Worm (Caenorhabditis elegans): Measurements from ENCODE around the gene C46A5.1.

C46A5.1 gene

ce11 chrIV:7785506-7786065 is 21.9 kb downstream of the C46A5.1 start, which contains the start of gene tag-322 (continued):
- TF ChIP-seq tbx-2 (tag; optimal IDR thresholded peaks at IDR 0.05) (peak; percentile 65), nhr-11 (tag; optimal IDR thresholded peaks at IDR 0.05) (peak; percentile 27), unc-86 (tag; optimal IDR thresholded peaks at IDR 0.05) (peak; percentile 51), nhr-19 (GFP tag; conservative IDR thresholded peaks at IDR 0.05) (peak; percentile 62), sptf-1 (tag; optimal IDR thresholded peaks at IDR 0.05) (no peak), ztf-11 (tag; optimal IDR thresholded peaks at IDR 0.05) (peak in 1 of 2 experiments; percentile 30), fkh-8 (tag; optimal IDR thresholded peaks at IDR 0.05) (peak; percentile 16), hpl-2 (GFP tag; optimal IDR thresholded peaks at IDR 0.05) (no peak), mep-1 (tag; optimal IDR thresholded peaks at IDR 0.05) (peak; percentile 85)

ce11 chrIV:7789521-7789949 is 25.8 kb downstream of the C46A5.1 start, which contains the start of gene imp-3:
TSS of gene imp-3 (minus strand) at chrIV:7789613.
- TF ChIP-seq nhr-47 (tag; optimal IDR thresholded peaks at IDR 0.05) (peak; percentile 66), ama-1 (optimal IDR thresholded peaks at IDR 0.05) (peak; percentile 93), elt-2 (tag; optimal IDR thresholded peaks at IDR 0.05) (peak; percentile 6), F16B12.6 (tag; optimal IDR thresholded peaks at IDR 0.05) (no peak), C04F5.9 (tag; optimal IDR thresholded peaks at IDR 0.05) (no peak), egl-13 (tag; optimal IDR thresholded peaks at IDR 0.05) (no peak), hpl-2 (GFP tag; optimal IDR thresholded peaks at IDR 0.05) (no peak), aly-2 (tag; optimal IDR thresholded peaks at IDR 0.05) (peak; percentile 16), zip-4 (GFP tag; optimal IDR thresholded peaks at IDR 0.05) (no peak), hlh-17 (GFP tag; optimal IDR thresholded peaks at IDR 0.05; ENCODE audit: borderline replicate concordance) (no peak), nhr-20 (tag; optimal IDR thresholded peaks at IDR 0.05) (peak; percentile 46), nhr-237 (tag; optimal IDR thresholded peaks at IDR 0.05) (no peak), ets-5 (GFP tag; IDR thresholded peaks at IDR 0.05) (no peak), nhr-90 (tag; optimal IDR thresholded peaks at IDR 0.05; ENCODE audit: poor library complexity) (peak; percentile 58), elt-3 (tag; optimal IDR thresholded peaks at IDR 0.05) (peak in 3 of 6 experiments; percentile 12 to 56 (median 15)), ztf-4 (tag; optimal IDR thresholded peaks at IDR 0.05) (peak; percentile 36), Y116A8C.19 (tag; optimal IDR thresholded peaks at IDR 0.05; ENCODE audit: borderline replicate concordance) (no peak), ceh-90 (tag; optimal IDR thresholded peaks at IDR 0.05) (no peak), ceh-88 (GFP tag; IDR thresholded peaks at IDR 0.05) (0 out of 2 replicates have a peak, but pooled peaks have one; percentile 11), nhr-84 (tag; optimal IDR thresholded peaks at IDR 0.05) (no peak), C34B4.2 (tag; optimal IDR thresholded peaks at IDR 0.05) (no peak), unc-30 (tag; optimal IDR thresholded peaks at IDR 0.05) (no peak), swsn-7 (tag; optimal IDR thresholded peaks at IDR 0.05) (no peak), mef-2 (tag; optimal IDR thresholded peaks at IDR 0.05) (no peak), fkh-10 (GFP tag; optimal IDR thresholded peaks at IDR 0.05) (no peak), skn-1 (tag; optimal IDR thresholded peaks at IDR 0.05) (no peak), ceh-82 (tag; optimal IDR thresholded peaks at IDR 0.05) (no peak), jun-1 (tag; optimal IDR thresholded peaks at IDR 0.05) (no peak), ces-1 (GFP tag; optimal IDR thresholded peaks at IDR 0.05) (no peak), xbp-1 (tag; optimal IDR thresholded peaks at IDR 0.05) (peak; percentile 7), hlh-4 (tag; optimal IDR thresholded peaks at IDR 0.05) (no peak), blmp-1 (tag; optimal IDR thresholded peaks at IDR 0.05) (peak; percentile 21), nhr-11 (tag; optimal IDR thresholded peaks at IDR 0.05) (no peak), ceh-63 (GFP tag; optimal IDR thresholded peaks at IDR 0.05) (no peak), nhr-77 (tag; optimal IDR thresholded peaks at IDR 0.05) (no peak), snpc-4 (tag; optimal IDR thresholded peaks at IDR 0.05) (no peak), lin-14 (GFP tag; optimal IDR thresholded peaks at IDR 0.05) (peak; percentile 71), zag-1 (tag; optimal IDR thresholded peaks at IDR 0.05) (no peak), lin-15B (tag; optimal IDR thresholded peaks at IDR 0.05) (no peak), nhr-28 (tag; optimal IDR thresholded peaks at IDR 0.05) (no peak), sptf-1 (tag; optimal IDR thresholded peaks at IDR 0.05) (no peak), C16A3.4 (tag; optimal IDR thresholded peaks at IDR 0.05) (no peak), ceh-8 (GFP tag; optimal IDR thresholded peaks at IDR 0.05) (no peak), unc-86 (tag; optimal IDR thresholded peaks at IDR 0.05) (no peak), irx-1 (tag; optimal IDR thresholded peaks at IDR 0.05) (peak; percentile 18), tlp-1 (tag; optimal IDR thresholded peaks at IDR 0.05) (no peak), vab-15 (tag; optimal IDR thresholded peaks at IDR 0.05) (no peak)

All from whole organism, L1 larva.